Fruit fly (Drosophila melanogaster): Measurements from ENCODE around the gene Pex3.

Pex3 gene

dm6 chr3L:15116536-15116935 lies 27.6 kb upstream of the Pex3 start, which contains the start of gene Cep135:
Gene Cep135 (plus strand): TSS chr3L:15116737.
- no peak for TF ChIP-seq CG10348 (GFP tag; IDR thresholded peaks at IDR 0.05)
- peak; percentile 35 for TF ChIP-seq D1 (tag; optimal IDR thresholded peaks at IDR 0.05)

- TF ChIP-seq CG17806 (tag; optimal IDR thresholded peaks at IDR 0.05) (no peak), CG15710 (tag; optimal IDR thresholded peaks at IDR 0.05) (no peak), Snoo (tag; optimal IDR thresholded peaks at IDR 0.05) (no peak), CG10348 (GFP tag; IDR thresholded peaks at IDR 0.05) (no peak), CG4496 (GFP tag; IDR thresholded peaks at IDR 0.05) (no peak), CG32121 (GFP tag; IDR thresholded peaks at IDR 0.05) (no peak), CG9948 (tag; optimal IDR thresholded peaks at IDR 0.05) (no peak), CG13204 (GFP tag; optimal IDR thresholded peaks at IDR 0.05) (no peak), CG14655 (GFP tag; optimal IDR thresholded peaks at IDR 0.05) (no peak), D1 (tag; optimal IDR thresholded peaks at IDR 0.05) (no peak), Ets98B (GFP tag; IDR thresholded peaks at IDR 0.05) (no peak), Pif1B (GFP tag; optimal IDR thresholded peaks at IDR 0.05) (no peak), EcR (GFP tag; optimal IDR thresholded peaks at IDR 0.05) (no peak), CG8301 (tag; optimal IDR thresholded peaks at IDR 0.05) (no peak)
These were observed 22.9 kb upstream of the Pex3 start, which contains the start of gene CG32847 for dm6 chr3L:15121272-15121671. Gene CG32847 (plus strand): TSS chr3L:15121572.

dm6 chr3L:15123736-15124135 lies 20.4 kb upstream of the Pex3 start:
- no peak for TF ChIP-seq CG9948 (tag; optimal IDR thresholded peaks at IDR 0.05)
- TF ChIP-seq CG13204 (GFP tag; optimal IDR thresholded peaks at IDR 0.05) = peak; percentile 83
- TF ChIP-seq EcR (GFP tag; optimal IDR thresholded peaks at IDR 0.05) = peak; percentile 88

DNA sequence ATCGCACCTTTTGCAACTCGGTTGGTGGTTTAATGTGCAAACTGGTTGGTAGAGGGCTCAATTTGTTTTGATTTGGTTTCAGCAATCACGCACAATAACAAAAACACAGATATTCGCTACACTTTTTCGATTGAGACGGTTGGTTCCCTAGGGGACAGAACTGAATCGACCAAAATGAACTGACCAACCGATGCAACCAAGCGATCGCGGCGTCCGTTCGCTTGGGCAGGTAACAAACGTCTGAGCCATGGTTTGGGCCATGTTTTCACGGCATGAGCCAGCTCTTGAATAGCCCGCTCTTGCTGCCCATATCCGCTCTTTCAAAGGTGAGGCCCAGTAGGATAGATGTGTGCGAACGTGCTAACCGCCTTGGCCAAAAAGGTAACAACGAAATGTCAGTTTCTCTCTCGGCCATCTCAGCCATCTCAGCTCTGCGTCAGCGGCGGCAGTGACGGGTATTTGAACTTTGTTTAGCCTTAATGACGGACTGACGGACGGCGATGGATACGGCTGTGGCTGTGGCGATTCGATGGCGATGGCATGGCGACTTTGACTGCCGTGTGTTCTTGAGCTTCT lies 19.0 kb upstream of the Pex3 start, which contains the start of gene CG16959:
CG16959 (minus strand) TSS at position 245 of the 576 bp plus-strand sequence.
- TF ChIP-seq CG34367 (tag; optimal IDR thresholded peaks at IDR 0.05) (no peak), CG9948 (tag; optimal IDR thresholded peaks at IDR 0.05) (no peak), CG8159 (tag; optimal IDR thresholded peaks at IDR 0.05) (no peak), CG4496 (GFP tag; IDR thresholded peaks at IDR 0.05) (no peak), rn (GFP tag; IDR thresholded peaks at IDR 0.05) (no peak), CG10348 (GFP tag; IDR thresholded peaks at IDR 0.05) (no peak), CG14655 (GFP tag; optimal IDR thresholded peaks at IDR 0.05) (no peak), Ets98B (GFP tag; IDR thresholded peaks at IDR 0.05) (no peak), EcR (GFP tag; optimal IDR thresholded peaks at IDR 0.05) (peak; percentile 95), CG32121 (GFP tag; IDR thresholded peaks at IDR 0.05) (no peak), CG13204 (GFP tag; optimal IDR thresholded peaks at IDR 0.05) (peak; percentile 74), gl (tag; optimal IDR thresholded peaks at IDR 0.05) (no peak), CG17806 (tag; optimal IDR thresholded peaks at IDR 0.05) (no peak), CG15710 (tag; optimal IDR thresholded peaks at IDR 0.05) (no peak), CG12605 (GFP tag; IDR thresholded peaks at IDR 0.05) (no peak), fd96Ca (GFP tag; IDR thresholded peaks at IDR 0.05) (no peak), Pif1B (GFP tag; optimal IDR thresholded peaks at IDR 0.05) (no peak)

- TF ChIP-seq CG34367 (tag; optimal IDR thresholded peaks at IDR 0.05) = no peak
- TF ChIP-seq EcR (GFP tag; optimal IDR thresholded peaks at IDR 0.05) = no peak
- no peak for TF ChIP-seq fd96Ca (GFP tag; IDR thresholded peaks at IDR 0.05)
- TF ChIP-seq CG8301 (tag; optimal IDR thresholded peaks at IDR 0.05) = peak; percentile 51
- no peak for TF ChIP-seq D1 (tag; optimal IDR thresholded peaks at IDR 0.05)
- no peak for TF ChIP-seq rn (GFP tag; IDR thresholded peaks at IDR 0.05)
- no peak for TF ChIP-seq CG14655 (GFP tag; optimal IDR thresholded peaks at IDR 0.05)
- no peak for TF ChIP-seq CG17806 (tag; optimal IDR thresholded peaks at IDR 0.05)
- TF ChIP-seq CG8159 (tag; optimal IDR thresholded peaks at IDR 0.05) = no peak
- no peak for TF ChIP-seq CG13204 (GFP tag; optimal IDR thresholded peaks at IDR 0.05)
- peak; percentile 30 for TF ChIP-seq CG9948 (tag; optimal IDR thresholded peaks at IDR 0.05)
- no peak for TF ChIP-seq CG12605 (GFP tag; IDR thresholded peaks at IDR 0.05)
These were observed 18.4 kb upstream of the Pex3 start for dm6 chr3L:15125717-15126116.

- TF ChIP-seq rn (GFP tag; IDR thresholded peaks at IDR 0.05) = no peak
- TF ChIP-seq EcR (GFP tag; optimal IDR thresholded peaks at IDR 0.05) = no peak
- TF ChIP-seq gl (tag; optimal IDR thresholded peaks at IDR 0.05) = no peak
- no peak for TF ChIP-seq D1 (tag; optimal IDR thresholded peaks at IDR 0.05)
- no peak for TF ChIP-seq CG9948 (tag; optimal IDR thresholded peaks at IDR 0.05)
- no peak for TF ChIP-seq CG17806 (tag; optimal IDR thresholded peaks at IDR 0.05)
- no peak for TF ChIP-seq Ets98B (GFP tag; IDR thresholded peaks at IDR 0.05)
- no peak for TF ChIP-seq CG34367 (tag; optimal IDR thresholded peaks at IDR 0.05)
- TF ChIP-seq Pif1B (GFP tag; optimal IDR thresholded peaks at IDR 0.05) = no peak
- no peak for TF ChIP-seq Snoo (tag; optimal IDR thresholded peaks at IDR 0.05)
These were observed 12.9 kb upstream of the Pex3 start, which contains the start of gene CG13457 for dm6 chr3L:15131278-15131677. Gene CG13457 (minus strand): TSS chr3L:15131378.

Data from whole organism, pupa.